Fruit fly (Drosophila melanogaster): ENCODE measurements around the gene GILT2.

DNA sequence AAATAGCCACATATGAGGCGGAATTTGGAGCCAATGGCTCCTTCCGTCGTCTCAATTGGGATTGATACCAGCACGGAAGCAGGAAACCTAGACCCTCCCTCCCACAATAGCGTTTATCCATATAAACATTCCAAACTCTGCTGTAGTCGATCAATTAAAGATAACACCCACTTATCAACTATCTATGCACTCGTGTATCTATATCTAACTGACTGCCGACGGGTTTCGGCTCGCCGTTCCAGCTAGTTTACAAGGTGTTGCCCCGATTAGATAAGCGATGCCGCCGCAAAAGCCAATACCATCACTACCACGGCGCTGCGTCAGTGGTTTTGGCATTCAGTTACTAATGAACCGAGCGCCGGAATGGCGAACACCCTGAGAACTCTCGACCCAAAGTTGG lies 32.5 kb downstream of the GILT2 start, which contains the start of gene CG10300:
- no peak for TF ChIP-seq h (optimal IDR thresholded peaks at IDR 0.05)
- TF ChIP-seq Myc (optimal IDR thresholded peaks at IDR 0.05): no peak
- TF ChIP-seq psq (optimal IDR thresholded peaks at IDR 0.05): no peak
- no peak for TF ChIP-seq insv (optimal IDR thresholded peaks at IDR 0.05)

Data from Kc167 (cell line).